Fruit fly (Drosophila melanogaster) whole organism, embryonic: ENCODE data around the gene Syt12.

Source experiments
- Abd-B ChIP-seq: fragments of 200-800 bp; sonication (Bioruptor generic); optimal IDR thresholded peaks from 2 replicates; lab custom pipeline; 2018; ENCODE audit warnings: missing biosample characterization, mild to moderate bottlenecking, missing genetic modification characterization, moderate library complexity
- C15 ChIP-seq: fragments of 200-800 bp; sonication (Bioruptor generic); IDR thresholded peaks from 3 replicates; pipeline ENCODE4 v1.3.6; 2022; ENCODE audit warnings: missing biosample characterization, missing genetic modification characterization
- CG10366 ChIP-seq: fragments of 200-800 bp; sonication (Bioruptor generic); IDR thresholded peaks from 2 replicates; pipeline ENCODE4 v1.3.6; 2022; ENCODE audit warnings: missing biosample characterization, missing genetic modification characterization
- CG11247 ChIP-seq: fragments of 200-800 bp; sonication (Bioruptor generic); IDR thresholded peaks from 2 replicates; pipeline ENCODE4 v1.3.6; 2022; ENCODE audit warnings: missing biosample characterization, missing genetic modification characterization
- CG11398 ChIP-seq: fragments of 200-800 bp; sonication (Bioruptor generic); optimal IDR thresholded peaks from 2 replicates; lab custom pipeline; 2016; ENCODE audit warnings: missing biosample characterization, missing genetic modification characterization
- CG11723 ChIP-seq: fragments of 200-800 bp; sonication (Bioruptor generic); optimal IDR thresholded peaks from 2 replicates; lab custom pipeline; 2017; ENCODE audit warnings: missing biosample characterization, mild to moderate bottlenecking, missing genetic modification characterization
- CG12104 ChIP-seq: fragments of 200-800 bp; sonication (Bioruptor generic); optimal IDR thresholded peaks from 3 replicates; lab custom pipeline; 2016; ENCODE audit warnings: missing biosample characterization, missing genetic modification characterization
- CG1233 ChIP-seq: fragments of 200-800 bp; sonication (Bioruptor generic); optimal IDR thresholded peaks from 4 replicates; lab custom pipeline; 2018; ENCODE audit warnings: missing biosample characterization, mild to moderate bottlenecking, missing genetic modification characterization
- CG12391 ChIP-seq: fragments of 200-800 bp; sonication (Bioruptor generic); optimal IDR thresholded peaks from 3 replicates; lab custom pipeline; 2018; ENCODE audit warnings: missing biosample characterization, mild to moderate bottlenecking, missing genetic modification characterization, moderate library complexity
- CG17328 ChIP-seq: fragments of 200-800 bp; sonication (Bioruptor generic); IDR thresholded peaks from 2 replicates; pipeline ENCODE4 v1.3.6; 2022; ENCODE audit warnings: missing biosample characterization, missing genetic modification characterization
- CG17802 ChIP-seq: fragments of 200-800 bp; sonication (Bioruptor generic); optimal IDR thresholded peaks from 2 replicates; lab custom pipeline; 2018; ENCODE audit warnings: missing biosample characterization, mild to moderate bottlenecking, missing genetic modification characterization, moderate library complexity
- CG2199 ChIP-seq: fragments of 200-800 bp; sonication (Bioruptor generic); IDR thresholded peaks from 3 replicates; pipeline ENCODE4 v1.3.6; 2022; ENCODE audit warnings: missing biosample characterization, missing genetic modification characterization
- CG2678 ChIP-seq: fragments of 200-800 bp; sonication (Bioruptor generic); optimal IDR thresholded peaks from 3 replicates; lab custom pipeline; 2019; ENCODE audit warnings: missing biosample characterization, mild to moderate bottlenecking, missing genetic modification characterization, moderate library complexity
- CG2889 ChIP-seq: fragments of 200-800 bp; sonication (Bioruptor generic); IDR thresholded peaks from 3 replicates; pipeline ENCODE4 v1.3.6; 2022; ENCODE audit warnings: missing biosample characterization, missing genetic modification characterization
- CG33557 ChIP-seq: fragments of 200-800 bp; sonication (Bioruptor generic); optimal IDR thresholded peaks from 2 replicates; lab custom pipeline; 2019; ENCODE audit warnings: missing biosample characterization, mild to moderate bottlenecking, missing genetic modification characterization, moderate library complexity
- CG3995 ChIP-seq: fragments of 200-800 bp; sonication (Bioruptor generic); optimal IDR thresholded peaks from 3 replicates; lab custom pipeline; 2016; ENCODE audit warnings: missing biosample characterization, missing genetic modification characterization
- CG42726 ChIP-seq: fragments of 200-800 bp; sonication (Bioruptor generic); IDR thresholded peaks from 2 replicates; pipeline ENCODE4 v1.3.6; 2022; ENCODE audit warnings: missing biosample characterization, missing genetic modification characterization; ENCODE audit not compliant: partially characterized antibody
- CG6272 ChIP-seq: fragments of 200-800 bp; sonication (Bioruptor generic); IDR thresholded peaks from 2 replicates; pipeline ENCODE4 v1.3.6; 2022; ENCODE audit warnings: missing biosample characterization, missing genetic modification characterization
- CG6765 ChIP-seq: fragments of 200-800 bp; sonication (Bioruptor generic); optimal IDR thresholded peaks from 3 replicates; lab custom pipeline; 2017; ENCODE audit warnings: missing biosample characterization, mild to moderate bottlenecking, missing genetic modification characterization
- CG7357 ChIP-seq: fragments of 200-800 bp; sonication (Bioruptor generic); IDR thresholded peaks from 3 replicates; pipeline ENCODE4 v1.3.6; 2022; ENCODE audit warnings: missing biosample characterization, missing genetic modification characterization
- CG7372 ChIP-seq: fragments of 200-800 bp; sonication (Bioruptor generic); IDR thresholded peaks from 2 replicates; pipeline ENCODE4 v1.3.6; 2022; ENCODE audit warnings: missing biosample characterization, missing genetic modification characterization
- CG8478 ChIP-seq: fragments of >200 bp; optimal IDR thresholded peaks from 2 replicates; lab custom pipeline; 2018
- Dip2 ChIP-seq: fragments of 200-800 bp; sonication (Bioruptor generic); IDR thresholded peaks from 2 replicates; pipeline ENCODE4 v1.3.6; 2022; ENCODE audit warnings: missing biosample characterization, missing genetic modification characterization
- Dp ChIP-seq: fragments of 200-800 bp; sonication (Bioruptor generic); optimal IDR thresholded peaks from 2 replicates; lab custom pipeline; 2018; ENCODE audit warnings: missing biosample characterization, mild to moderate bottlenecking, missing genetic modification characterization, moderate library complexity
- Drgx ChIP-seq: fragments of 200-800 bp; sonication (Bioruptor generic); IDR thresholded peaks from 2 replicates; pipeline ENCODE4 v1.3.6; 2022; ENCODE audit warnings: missing biosample characterization, missing genetic modification characterization
- H15 ChIP-seq: fragments of 200-800 bp; sonication (Bioruptor generic); IDR thresholded peaks from 3 replicates; pipeline ENCODE4 v1.3.6; 2022; ENCODE audit warnings: missing biosample characterization, missing genetic modification characterization
- H2.0 ChIP-seq: fragments of 200-800 bp; sonication (Bioruptor generic); IDR thresholded peaks from 2 replicates; pipeline ENCODE4 v1.3.6; 2022; ENCODE audit warnings: missing biosample characterization, missing genetic modification characterization
- Hey ChIP-seq: fragments of 200-800 bp; sonication (Bioruptor generic); optimal IDR thresholded peaks from 3 replicates; lab custom pipeline; 2018; ENCODE audit warnings: missing biosample characterization, mild to moderate bottlenecking, missing genetic modification characterization
- HmgZ ChIP-seq: fragments of 200-800 bp; sonication (Bioruptor generic); optimal IDR thresholded peaks from 2 replicates; lab custom pipeline; 2018; ENCODE audit warnings: missing biosample characterization, mild to moderate bottlenecking, missing genetic modification characterization
- Hsf ChIP-seq: fragments of 200-800 bp; sonication (Bioruptor generic); optimal IDR thresholded peaks from 3 replicates; lab custom pipeline; 2016; ENCODE audit warnings: missing biosample characterization, missing genetic modification characterization
- Optix ChIP-seq: fragments of 200-800 bp; sonication (Bioruptor generic); IDR thresholded peaks from 3 replicates; pipeline ENCODE4 v1.3.6; 2022; ENCODE audit warnings: missing biosample characterization, missing genetic modification characterization
- Pdp1 ChIP-seq, 2 experiments: fragments of 200-800 bp; sonication (Bioruptor generic); optimal IDR thresholded peaks; 3 replicates each; lab custom pipeline; 2016; ENCODE audit warnings: missing biosample characterization in 2 of 2, missing genetic modification characterization in 2 of 2, mild to moderate bottlenecking in 1 of 2, moderate library complexity in 1 of 2
- Rfx ChIP-seq: fragments of 200-800 bp; sonication (Bioruptor generic); IDR thresholded peaks from 2 replicates; pipeline ENCODE4 v1.3.6; 2022; ENCODE audit warnings: missing biosample characterization, missing genetic modification characterization
- Scr ChIP-seq: fragments of 200-800 bp; sonication (Bioruptor generic); IDR thresholded peaks from 2 replicates; pipeline ENCODE4 v1.3.6; 2022; ENCODE audit warnings: missing biosample characterization, missing genetic modification characterization; ENCODE audit not compliant: partially characterized antibody
- Xrp1 ChIP-seq: fragments of 200-800 bp; sonication (Bioruptor generic); IDR thresholded peaks from 2 replicates; pipeline ENCODE4 v1.3.6; 2022; ENCODE audit warnings: missing biosample characterization, missing genetic modification characterization
- bab2 ChIP-seq: fragments of 200-800 bp; sonication (Bioruptor generic); optimal IDR thresholded peaks from 2 replicates; lab custom pipeline; 2016; ENCODE audit warnings: missing biosample characterization, missing genetic modification characterization
- br ChIP-seq: fragments of >200 bp; optimal IDR thresholded peaks from 2 replicates; lab custom pipeline; 2017
- dysf ChIP-seq: fragments of 200-800 bp; sonication (Bioruptor generic); IDR thresholded peaks from 3 replicates; pipeline ENCODE4 v1.3.6; 2022; ENCODE audit warnings: missing biosample characterization, missing genetic modification characterization
- ems ChIP-seq: fragments of 200-800 bp; sonication (Bioruptor generic); optimal IDR thresholded peaks from 3 replicates; lab custom pipeline; 2016; ENCODE audit warnings: missing biosample characterization, missing genetic modification characterization
- ftz-f1 ChIP-seq: fragments of 200-800 bp; sonication (Bioruptor generic); optimal IDR thresholded peaks from 2 replicates; lab custom pipeline; 2016; ENCODE audit warnings: missing biosample characterization, missing genetic modification characterization
- gcm ChIP-seq: fragments of 200-800 bp; sonication (Bioruptor generic); optimal IDR thresholded peaks from 2 replicates; lab custom pipeline; 2019; ENCODE audit warnings: missing biosample characterization, mild to moderate bottlenecking, missing genetic modification characterization, moderate library complexity
- jigr1 ChIP-seq: fragments of 200-800 bp; sonication (Bioruptor generic); IDR thresholded peaks from 3 replicates; pipeline ENCODE4 v1.3.6; 2022; ENCODE audit warnings: missing biosample characterization, missing genetic modification characterization
- lola ChIP-seq, 3 experiments: fragments of >200 bp in 2 of 3; fragments of 200-800 bp in 1 of 3; sonication (Bioruptor generic) in 1 of 3; optimal IDR thresholded peaks; 2 replicates each; lab custom pipeline; 2017 to 2019; ENCODE audit warnings: missing biosample characterization in 3 of 3, missing genetic modification characterization in 3 of 3, mild to moderate bottlenecking in 1 of 3, moderate library complexity in 1 of 3
- maf-S ChIP-seq: fragments of 200-800 bp; sonication (Bioruptor generic); optimal IDR thresholded peaks from 2 replicates; lab custom pipeline; 2016; ENCODE audit warnings: missing biosample characterization, missing genetic modification characterization
- mirr ChIP-seq: fragments of 200-800 bp; sonication (Bioruptor generic); optimal IDR thresholded peaks from 3 replicates; lab custom pipeline; 2018; ENCODE audit warnings: missing biosample characterization, mild to moderate bottlenecking, missing genetic modification characterization
- nau ChIP-seq: fragments of 200-800 bp; sonication (Bioruptor generic); optimal IDR thresholded peaks from 3 replicates; lab custom pipeline; 2017; ENCODE audit warnings: missing biosample characterization, mild to moderate bottlenecking, missing genetic modification characterization, missing genetic modification reagents
- pb ChIP-seq: fragments of 200-800 bp; sonication (Bioruptor generic); optimal IDR thresholded peaks from 3 replicates; lab custom pipeline; 2016; ENCODE audit warnings: missing biosample characterization, missing genetic modification characterization
- pita ChIP-seq: fragments of 200-800 bp; sonication (Bioruptor generic); optimal IDR thresholded peaks from 2 replicates; lab custom pipeline; 2017; ENCODE audit warnings: missing biosample characterization, mild to moderate bottlenecking, missing genetic modification characterization
- ro ChIP-seq: fragments of 200-800 bp; sonication (Bioruptor generic); IDR thresholded peaks from 2 replicates; pipeline ENCODE4 v1.3.6; 2022; ENCODE audit warnings: missing biosample characterization, missing genetic modification characterization
- sens-2 ChIP-seq: fragments of 200-800 bp; sonication (Bioruptor generic); IDR thresholded peaks from 2 replicates; pipeline ENCODE4 v1.3.6; 2022; ENCODE audit warnings: missing biosample characterization, missing genetic modification characterization
- ssp ChIP-seq: fragments of 200-800 bp; sonication (Bioruptor generic); IDR thresholded peaks from 2 replicates; pipeline ENCODE4 v1.3.6; 2022; ENCODE audit warnings: missing biosample characterization, missing genetic modification characterization
- tgo ChIP-seq: fragments of 200-800 bp; sonication (Bioruptor generic); IDR thresholded peaks from 3 replicates; pipeline ENCODE4 v1.3.6; 2022; ENCODE audit warnings: missing biosample characterization, missing genetic modification characterization
- z ChIP-seq: fragments of 200-800 bp; sonication (Bioruptor generic); IDR thresholded peaks from 3 replicates; pipeline ENCODE4 v1.3.6; 2022; ENCODE audit warnings: missing biosample characterization, missing genetic modification characterization

Gene Syt12

dm6 chrX:13383770-13384169 lies 24.7 kb downstream of the Syt12 start (continued):
- TF ChIP-seq CG7357 (GFP tag; lab: Robert Waterston, UW) (no peak), CG42726 (GFP tag; lab: Robert Waterston, UW) (peak; percentile 53; the same call in 1 of the 2 replicates), CG6765 (GFP tag; lab: Kevin White, UChicago) (peak; percentile 50), Abd-B (GFP tag; lab: Kevin White, UChicago) (peak; percentile 9), maf-S (GFP tag; lab: Kevin White, UChicago) (peak; percentile 45), CG11247 (GFP tag; lab: Robert Waterston, UW) (peak; percentile 41; the same call in 1 of the 2 replicates), H15 (GFP tag; lab: Robert Waterston, UW) (no peak), Dp (GFP tag; lab: Kevin White, UChicago) (peak; percentile 9), br (lab: Kevin White, UChicago) (no peak), CG11723 (no peak), CG7372 (GFP tag; lab: Robert Waterston, UW) (no peak), ro (GFP tag; lab: Robert Waterston, UW) (no peak), CG6272 (GFP tag; lab: Robert Waterston, UW) (no peak), mirr (GFP tag; lab: Kevin White, UChicago) (peak; percentile 62), CG12104 (GFP tag; lab: Kevin White, UChicago) (no peak), HmgZ (tag; lab: Kevin White, UChicago) (peak; percentile 86), CG12391 (peak; percentile 36), gcm (GFP tag; lab: Kevin White, UChicago) (no peak), Rfx (GFP tag; lab: Robert Waterston, UW) (peak; percentile 78), CG10366 (GFP tag; lab: Robert Waterston, UW) (peak; percentile 56), Xrp1 (GFP tag; lab: Robert Waterston, UW) (peak; percentile 34), CG17802 (no peak), ems (GFP tag; lab: Kevin White, UChicago) (peak; percentile 38), pita (GFP tag; lab: Kevin White, UChicago) (no peak), CG8478 (lab: Kevin White, UChicago) (no peak), Optix (0 out of 3 replicates have a peak, but pooled peaks have one; percentile 45), Pdp1 (GFP tag; optimal IDR thresholded peaks at IDR 0.05; lab: Kevin White, UChicago) (peak; percentile 57 to 70), ssp (GFP tag; lab: Robert Waterston, UW) (no peak), Hsf (GFP tag; lab: Kevin White, UChicago) (peak; percentile 57), H2.0 (peak; percentile 40; the same call in 1 of the 2 replicates), lola (GFP tag; optimal IDR thresholded peaks at IDR 0.05; lab: Kevin White, UChicago) (no peak), pb (peak; percentile 37), bab2 (GFP tag; lab: Kevin White, UChicago) (peak; percentile 58), z (GFP tag; lab: Robert Waterston, UW) (no peak), Drgx (peak; percentile 66), Dip2 (GFP tag; lab: Robert Waterston, UW) (no peak), dysf (no peak; the same call in 2 of the 3 replicates), CG3995 (no peak), Hey (tag; lab: Kevin White, UChicago) (no peak), tgo (no peak), CG11398 (GFP tag; lab: Kevin White, UChicago) (peak; percentile 17), ftz-f1 (GFP tag; lab: Kevin White, UChicago) (peak; percentile 60), C15 (GFP tag; lab: Robert Waterston, UW) (no peak), nau (no peak), jigr1 (GFP tag; lab: Robert Waterston, UW) (no peak), CG17328 (GFP tag; lab: Robert Waterston, UW) (peak; percentile 52; the same call in 1 of the 2 replicates), CG33557 (peak; percentile 22), sens-2 (no peak), CG2889 (GFP tag; lab: Robert Waterston, UW) (no peak), CG1233 (GFP tag; lab: Kevin White, UChicago) (peak; percentile 28), CG2199 (GFP tag; lab: Robert Waterston, UW) (peak; percentile 92), CG2678 (tag; lab: Kevin White, UChicago) (peak; percentile 39), Scr (no peak)
